Worm (Caenorhabditis elegans) whole organism, L2 larva: ENCODE data around the gene F56A11.6.

Source experiments
- F13H6.1 ChIP-seq: sonication (generic microtip); optimal IDR thresholded peaks from 2 replicates; lab custom pipeline; 2016; ENCODE audit warnings: missing genetic modification characterization, missing compliant biosample characterization
- R02D3.7 ChIP-seq: fragments of 150-350 bp; optimal IDR thresholded peaks from 2 replicates; lab custom pipeline; 2014; ENCODE audit warnings: missing biosample characterization, missing genetic modification characterization
- Y55F3AM.14 ChIP-seq: fragments of 200-800 bp; sonication (Bioruptor generic); optimal IDR thresholded peaks from 2 replicates; lab custom pipeline; 2018; ENCODE audit warnings: mild to moderate bottlenecking, missing genetic modification characterization, missing compliant biosample characterization
- ZK546.5 ChIP-seq: sonication (generic microtip); optimal IDR thresholded peaks from 2 replicates; lab custom pipeline; 2017; ENCODE audit warnings: missing biosample characterization, missing genetic modification characterization
- alr-1 ChIP-seq: fragments of 150-350 bp; optimal IDR thresholded peaks from 2 replicates; lab custom pipeline; 2014; ENCODE audit warnings: missing biosample characterization, missing genetic modification characterization
- aly-2 ChIP-seq: fragments of 150-350 bp; optimal IDR thresholded peaks from 2 replicates; lab custom pipeline; 2014; ENCODE audit warnings: missing biosample characterization, missing genetic modification characterization
- ama-1 ChIP-seq: fragments of 150-350 bp; optimal IDR thresholded peaks from 2 replicates; lab custom pipeline; 2018; ENCODE audit warnings: inconsistent platforms
- blmp-1 ChIP-seq: sonication (generic microtip); optimal IDR thresholded peaks from 2 replicates; lab custom pipeline; 2017; ENCODE audit warnings: missing genetic modification characterization, mild to moderate bottlenecking, missing compliant biosample characterization, antibody characterized with exemption, moderate library complexity; ENCODE audit not compliant: insufficient read depth
- elt-1 ChIP-seq: fragments of 150-350 bp; optimal IDR thresholded peaks from 2 replicates; lab custom pipeline; 2014; ENCODE audit warnings: missing biosample characterization, missing genetic modification characterization
- fos-1 ChIP-seq: fragments of 150-350 bp; optimal IDR thresholded peaks from 2 replicates; lab custom pipeline; 2014; ENCODE audit warnings: missing biosample characterization, missing genetic modification characterization
- lsy-2 ChIP-seq, 2 experiments: fragments of 150-350 bp in 1 of 2; sonication (generic microtip) in 1 of 2; optimal IDR thresholded peaks; 2 replicates each; lab custom pipeline; 2014 to 2017; ENCODE audit warnings: missing biosample characterization in 2 of 2, missing genetic modification characterization in 2 of 2
- mab-5 ChIP-seq: fragments of 150-350 bp; optimal IDR thresholded peaks from 2 replicates; lab custom pipeline; 2014; ENCODE audit warnings: missing biosample characterization, missing genetic modification characterization
- mdl-1 ChIP-seq, 2 experiments: fragments of 150-350 bp in 1 of 2; sonication (generic microtip) in 1 of 2; optimal IDR thresholded peaks; 2 replicates each; lab custom pipeline; 2017; ENCODE audit warnings: missing biosample characterization in 2 of 2, missing genetic modification characterization in 2 of 2
- nhr-10 ChIP-seq: sonication (generic microtip); optimal IDR thresholded peaks from 2 replicates; lab custom pipeline; 2017; ENCODE audit warnings: missing biosample characterization, missing genetic modification characterization
- nhr-129 ChIP-seq: fragments of 150-350 bp; optimal IDR thresholded peaks from 2 replicates; lab custom pipeline; 2014; ENCODE audit warnings: missing biosample characterization, missing genetic modification characterization
- nhr-21 ChIP-seq: fragments of 150-350 bp; optimal IDR thresholded peaks from 2 replicates; lab custom pipeline; 2014; ENCODE audit warnings: missing biosample characterization, missing genetic modification characterization
- nhr-23 ChIP-seq: fragments of 150-350 bp; optimal IDR thresholded peaks from 2 replicates; lab custom pipeline; 2014; ENCODE audit warnings: missing biosample characterization, missing genetic modification reagents, missing genetic modification characterization
- nhr-237 ChIP-seq: fragments of 150-350 bp; optimal IDR thresholded peaks from 2 replicates; lab custom pipeline; 2014; ENCODE audit warnings: missing biosample characterization, missing genetic modification characterization
- nhr-25 ChIP-seq: fragments of 150-350 bp; sonication (generic microtip); optimal IDR thresholded peaks from 3 replicates; lab custom pipeline; 2014; ENCODE audit warnings: missing biosample characterization, missing genetic modification characterization
- nhr-6 ChIP-seq: fragments of 150-350 bp; optimal IDR thresholded peaks from 2 replicates; lab custom pipeline; 2014; ENCODE audit warnings: missing biosample characterization, missing genetic modification characterization
- nhr-77 ChIP-seq: fragments of 150-350 bp; optimal IDR thresholded peaks from 2 replicates; lab custom pipeline; 2014; ENCODE audit warnings: missing biosample characterization, missing genetic modification characterization
- snpc-4 ChIP-seq: fragments of 150-350 bp; optimal IDR thresholded peaks from 2 replicates; lab custom pipeline; 2014; ENCODE audit warnings: missing biosample characterization, missing genetic modification characterization
- unc-55 ChIP-seq: fragments of 150-350 bp; sonication (generic microtip); optimal IDR thresholded peaks from 3 replicates; lab custom pipeline; 2014; ENCODE audit warnings: missing biosample characterization, missing genetic modification reagents, missing genetic modification characterization
- unc-62 ChIP-seq: fragments of 150-350 bp; optimal IDR thresholded peaks from 2 replicates; lab custom pipeline; 2014; ENCODE audit warnings: missing biosample characterization, missing genetic modification reagents, missing genetic modification characterization
- zag-1 ChIP-seq: fragments of 150-350 bp; optimal IDR thresholded peaks from 2 replicates; lab custom pipeline; 2014; ENCODE audit warnings: missing biosample characterization, missing genetic modification characterization
- ztf-1 ChIP-seq: fragments of 200-800 bp; sonication (Bioruptor generic); conservative IDR thresholded peaks from 2 replicates; pipeline ENCODE4 v1.3.6; 2022; ENCODE audit warnings: missing genetic modification characterization, missing compliant biosample characterization

F56A11.6 gene

DNA sequence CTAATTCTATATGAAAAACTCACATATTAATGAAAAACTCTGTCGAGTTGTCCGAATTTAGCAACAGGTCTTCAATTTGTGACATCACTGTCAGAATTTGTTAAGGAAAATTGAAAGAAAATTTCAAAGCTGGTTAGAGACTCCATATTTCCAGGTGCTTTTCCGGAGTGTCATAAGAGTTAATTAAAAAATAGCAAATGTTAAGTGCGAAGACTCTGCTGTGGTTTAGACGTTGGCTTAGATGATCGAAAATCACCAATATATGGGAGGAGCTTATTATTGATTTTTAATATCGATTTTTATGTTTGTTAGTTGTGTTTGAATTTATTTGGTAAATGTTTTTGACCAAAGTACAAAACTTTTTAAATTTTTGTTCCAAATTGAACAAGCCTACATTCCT lies 5.7 kb upstream of the F56A11.6 start, which contains the start of gene C18H7.12:
C18H7.12 (minus strand) TSS at position 101 of the 400 bp plus-strand sequence.
- TF ChIP-seq zag-1 (tag; lab: Kevin White, UChicago): no peak
- TF ChIP-seq mdl-1 (tag; optimal IDR thresholded peaks at IDR 0.05; lab: Kevin White, UChicago): no peak
- no peak for TF ChIP-seq nhr-25 (tag; lab: Kevin White, UChicago)
- no peak for TF ChIP-seq nhr-10 (tag; lab: Kevin White, UChicago)
- TF ChIP-seq aly-2 (tag; lab: Kevin White, UChicago): no peak
- no peak for TF ChIP-seq ztf-1 (GFP tag; lab: Robert Waterston, UW)
- TF ChIP-seq nhr-21 (tag; lab: Kevin White, UChicago): no peak
- TF ChIP-seq nhr-6 (tag; lab: Kevin White, UChicago): no peak
- no peak for TF ChIP-seq unc-62 (GFP tag; lab: Kevin White, UChicago)
- TF ChIP-seq nhr-77 (tag; lab: Kevin White, UChicago): no peak
- TF ChIP-seq alr-1: no peak
- TF ChIP-seq ama-1 (lab: Kevin White, UChicago): no peak
- TF ChIP-seq, all 48 proteins: peak for 0

DNA sequence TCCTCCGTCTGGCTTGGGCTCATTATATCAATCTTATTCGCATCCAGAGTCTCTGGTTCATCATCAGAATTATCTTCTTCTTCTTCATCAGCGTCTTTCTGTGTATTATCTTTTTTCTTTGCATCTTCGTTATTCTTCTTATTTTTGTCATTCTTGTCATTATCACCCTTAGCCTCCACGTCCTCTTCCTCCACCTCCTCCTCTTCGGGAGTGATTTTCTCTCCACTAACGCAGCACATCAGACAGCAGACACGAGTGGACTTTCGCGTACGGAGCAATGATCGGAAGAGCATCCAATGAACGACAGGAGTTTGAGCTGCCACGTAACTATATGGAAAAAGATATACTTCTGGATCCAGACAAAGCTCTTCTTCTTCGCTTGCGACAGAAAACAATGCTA lies 2.0 kb upstream of the F56A11.6 start:
- no peak for TF ChIP-seq ztf-1 (GFP tag; lab: Robert Waterston, UW)
- no peak for TF ChIP-seq nhr-10 (tag; lab: Kevin White, UChicago)
- no peak for TF ChIP-seq nhr-21 (tag; lab: Kevin White, UChicago)
- TF ChIP-seq, all 48 proteins: peak for 0

DNA sequence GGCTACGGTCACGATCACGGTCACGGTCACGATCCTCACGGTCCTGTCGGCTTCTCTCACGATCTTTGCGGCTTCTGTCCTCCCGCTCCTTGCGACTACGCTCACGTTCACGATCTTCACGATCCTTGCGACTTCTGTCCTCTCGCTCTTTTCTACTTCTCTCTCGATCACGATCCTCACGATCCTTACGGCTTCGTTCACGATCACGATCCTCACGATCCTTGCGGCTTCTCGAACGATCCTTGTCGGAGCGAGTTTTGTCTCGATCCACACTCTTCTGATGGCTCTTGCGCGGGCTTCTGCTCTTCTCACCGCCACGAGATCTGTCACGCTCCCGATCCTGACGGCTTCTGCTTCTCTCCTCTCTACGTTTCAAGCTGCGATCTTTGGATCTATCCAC lies 1.5 kb downstream of the F56A11.6 start:
- no peak for TF ChIP-seq Y55F3AM.14 (GFP tag; lab: Kevin White, UChicago)
- TF ChIP-seq R02D3.7 (tag; lab: Kevin White, UChicago): no peak
- TF ChIP-seq mab-5: no peak
- no peak for TF ChIP-seq lsy-2 (tag; optimal IDR thresholded peaks at IDR 0.05; lab: Kevin White, UChicago)
- TF ChIP-seq, all 48 proteins: peak for 0

DNA sequence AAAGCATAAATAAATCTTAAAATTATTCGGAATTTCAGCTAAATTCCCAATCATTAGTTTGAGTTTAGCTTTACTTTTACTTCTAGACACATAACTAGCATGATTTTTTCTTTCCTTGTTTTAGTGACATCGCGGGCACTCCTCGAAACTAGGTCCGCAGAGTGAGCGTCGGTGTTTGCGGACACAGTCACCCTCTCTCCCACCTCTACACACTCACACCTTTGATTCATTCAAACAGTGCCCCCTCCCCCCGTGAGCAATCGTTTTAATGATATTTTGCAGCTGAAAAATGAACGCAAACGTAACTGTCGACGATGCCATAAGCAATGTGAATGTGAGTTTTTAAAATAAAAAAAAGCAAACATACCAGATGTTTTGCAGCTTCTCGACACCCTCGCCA lies 9.5 kb downstream of the F56A11.6 start, which contains the start of gene gex-2:
gex-2 (plus strand) TSS at position 283 of the 400 bp plus-strand sequence.
- TF ChIP-seq mab-5 (no peak), fos-1 (tag; lab: Kevin White, UChicago) (peak; percentile 47), aly-2 (tag; lab: Kevin White, UChicago) (no peak), nhr-129 (tag; lab: Kevin White, UChicago) (peak; percentile 11), unc-55 (GFP tag; lab: Kevin White, UChicago) (peak; percentile 29)

DNA sequence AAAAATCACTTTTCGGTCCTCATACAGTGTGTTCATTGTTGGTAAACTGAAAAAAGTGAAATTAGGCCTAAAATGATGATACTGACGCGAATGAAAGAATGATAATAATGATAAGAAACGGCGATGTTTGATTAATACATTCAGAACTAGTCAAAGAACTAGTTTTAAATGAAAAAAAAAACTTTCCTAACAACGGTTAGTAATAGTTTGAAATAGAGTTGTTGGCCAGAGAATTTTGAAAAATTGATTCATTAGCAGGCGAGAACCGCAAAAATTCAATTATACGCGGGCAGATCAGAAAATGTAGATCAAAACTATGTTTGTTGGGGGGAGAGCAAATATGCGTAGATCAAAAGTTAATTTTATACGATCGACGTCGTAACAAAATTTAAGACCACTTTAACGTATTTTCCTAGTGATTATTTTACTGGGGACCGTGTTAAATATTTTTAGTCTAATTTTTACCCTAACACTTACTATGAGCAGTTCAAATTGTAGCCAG lies 11.2 kb downstream of the F56A11.6 start, which contains the start of gene F56A11.5:
F56A11.5 (minus strand) TSS at position 51 of the 502 bp plus-strand sequence.
- no peak for TF ChIP-seq mab-5
- no peak for TF ChIP-seq nhr-25 (tag; lab: Kevin White, UChicago)
- TF ChIP-seq nhr-237 (tag; lab: Kevin White, UChicago): no peak

DNA sequence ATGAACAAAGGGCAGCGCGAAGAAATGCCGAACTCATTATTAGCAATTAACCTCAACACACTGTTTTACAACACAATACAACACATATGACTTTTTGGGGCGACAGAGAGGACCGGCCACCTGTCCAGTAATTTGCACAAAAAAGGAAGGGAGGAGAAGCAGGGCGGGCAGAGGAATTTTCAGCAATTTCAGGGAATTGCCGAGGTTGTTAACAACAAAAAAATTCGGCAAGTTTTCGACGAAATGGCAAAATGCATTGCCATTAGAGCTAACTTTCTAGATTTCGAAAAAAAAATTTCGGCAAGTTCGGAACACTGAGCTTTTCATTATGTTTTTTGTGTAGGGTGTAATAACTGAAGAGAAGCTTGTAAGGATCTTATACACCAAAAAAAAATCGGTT lies 18.0 kb downstream of the F56A11.6 start:
- TF ChIP-seq Y55F3AM.14 (GFP tag; lab: Kevin White, UChicago) (no peak), ZK546.5 (tag; lab: Kevin White, UChicago) (no peak), nhr-21 (tag; lab: Kevin White, UChicago) (no peak), elt-1 (tag; lab: Kevin White, UChicago) (no peak)

DNA sequence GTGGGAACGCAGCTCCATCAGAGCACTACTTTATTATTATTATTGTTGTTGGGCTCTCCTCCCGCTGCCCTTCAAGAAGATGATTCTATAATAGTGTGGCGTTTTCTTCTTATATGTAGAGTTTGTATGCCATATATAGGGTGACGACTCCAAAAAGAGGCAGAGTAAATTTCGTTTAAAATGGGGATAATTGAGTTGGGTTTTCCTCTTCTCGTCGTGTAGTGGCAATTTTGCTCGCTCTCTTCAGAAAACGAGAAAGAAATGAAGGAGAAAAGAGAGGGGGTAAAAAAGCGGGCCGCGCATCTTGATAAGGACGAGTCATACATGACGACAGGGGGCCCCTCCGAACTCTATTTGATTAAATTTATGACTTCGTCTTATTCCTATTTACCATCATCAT lies 18.6 kb downstream of the F56A11.6 start:
- TF ChIP-seq F13H6.1 (no peak), nhr-23 (no peak)

DNA sequence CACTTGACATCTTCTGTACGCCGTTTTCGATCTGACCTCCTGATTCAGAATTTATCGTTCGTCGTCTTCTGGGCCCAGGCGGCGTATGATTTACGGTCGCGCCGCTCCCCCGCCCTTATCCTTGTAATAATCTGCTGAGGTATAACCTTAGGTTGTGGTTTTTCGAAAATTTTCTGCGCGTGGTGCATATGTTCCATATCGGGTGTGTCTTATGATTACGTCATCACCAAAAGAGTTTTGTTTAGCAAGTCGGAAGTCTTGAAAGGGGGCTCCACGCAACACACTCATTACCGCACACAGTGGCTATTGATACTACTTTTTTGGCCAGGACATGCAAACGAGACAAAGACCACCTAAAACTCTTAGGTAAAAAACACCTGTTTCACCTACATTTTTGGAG lies 21.2 kb downstream of the F56A11.6 start:
- TF ChIP-seq snpc-4 (tag; lab: Kevin White, UChicago) (no peak), R02D3.7 (tag; lab: Kevin White, UChicago) (no peak), alr-1 (no peak), blmp-1 (tag; lab: Kevin White, UChicago) (no peak), nhr-25 (tag; lab: Kevin White, UChicago) (no peak), nhr-23 (no peak), ama-1 (lab: Kevin White, UChicago) (no peak)
